Worm (Caenorhabditis elegans): Measurements from ENCODE around the gene W08F4.12.
"Not testable (repeated sequence)": the region's sequence is repeated elsewhere in the genome, so short reads cannot be mapped to it uniquely, and the experiment has no call there.

Gene W08F4.12

ce11 chrII:584321-584848 is at the start of gene W08F4.12, which contains the start of gene W08F4.13:
W08F4.12 (minus strand) TSS chrII:584421.
W08F4.13 (plus strand) TSS chrII:584798.
- no peak for TF ChIP-seq him-1 (tag; optimal IDR thresholded peaks at IDR 0.05)
- TF ChIP-seq W03F9.2 (tag; optimal IDR thresholded peaks at IDR 0.05) = no peak
- TF ChIP-seq dao-5 (tag; optimal IDR thresholded peaks at IDR 0.05) = no peak

ce11 chrII:633984-634383 is 49.8 kb upstream of the W08F4.12 start, which contains the start of gene T04B8.1:
T04B8.1 (plus strand) TSS chrII:634284.
- TF ChIP-seq dao-5 (tag; optimal IDR thresholded peaks at IDR 0.05) (no peak), W03F9.2 (tag; optimal IDR thresholded peaks at IDR 0.05) (no peak), him-1 (tag; optimal IDR thresholded peaks at IDR 0.05) (no peak)

- TF ChIP-seq dao-5 (tag; optimal IDR thresholded peaks at IDR 0.05) = no peak
- TF ChIP-seq W03F9.2 (tag; optimal IDR thresholded peaks at IDR 0.05) = no peak
Measured at ce11 chrII:627913-628312, 43.7 kb upstream of the W08F4.12 start.

- TF ChIP-seq him-1 (tag; optimal IDR thresholded peaks at IDR 0.05) = no peak
- no peak for TF ChIP-seq dao-5 (tag; optimal IDR thresholded peaks at IDR 0.05)
- no peak for TF ChIP-seq W03F9.2 (tag; optimal IDR thresholded peaks at IDR 0.05)
Measured at ce11 chrII:627205-627604, 43.0 kb upstream of the W08F4.12 start, which contains the start of gene arrd-1. arrd-1 (plus strand) TSS chrII:627505.

ce11 chrII:625926-626325 is 41.7 kb upstream of the W08F4.12 start:
- no peak for TF ChIP-seq dao-5 (tag; optimal IDR thresholded peaks at IDR 0.05)
- no peak for TF ChIP-seq him-1 (tag; optimal IDR thresholded peaks at IDR 0.05)
- no peak for TF ChIP-seq W03F9.2 (tag; optimal IDR thresholded peaks at IDR 0.05)

- TF ChIP-seq him-1 (tag; optimal IDR thresholded peaks at IDR 0.05) = no peak
- TF ChIP-seq dao-5 (tag; optimal IDR thresholded peaks at IDR 0.05) = no peak
- no peak for TF ChIP-seq W03F9.2 (tag; optimal IDR thresholded peaks at IDR 0.05)
Measured at ce11 chrII:624443-624842, 40.2 kb upstream of the W08F4.12 start, which contains the start of gene T04B8.5. T04B8.5 (minus strand) TSS chrII:624543.

- no peak for TF ChIP-seq dao-5 (tag; optimal IDR thresholded peaks at IDR 0.05)
- TF ChIP-seq him-1 (tag; optimal IDR thresholded peaks at IDR 0.05) = no peak
- TF ChIP-seq W03F9.2 (tag; optimal IDR thresholded peaks at IDR 0.05) = no peak
Measured at ce11 chrII:622478-622877, 38.3 kb upstream of the W08F4.12 start.

- TF ChIP-seq W03F9.2 (tag; optimal IDR thresholded peaks at IDR 0.05) (no peak), dao-5 (tag; optimal IDR thresholded peaks at IDR 0.05) (no peak), him-1 (tag; optimal IDR thresholded peaks at IDR 0.05) (no peak)
Measured at ce11 chrII:621141-621540, 36.9 kb upstream of the W08F4.12 start.

ce11 chrII:614701-615100 is 30.5 kb upstream of the W08F4.12 start:
- no peak for TF ChIP-seq W03F9.2 (tag; optimal IDR thresholded peaks at IDR 0.05)
- no peak for TF ChIP-seq dao-5 (tag; optimal IDR thresholded peaks at IDR 0.05)
- TF ChIP-seq him-1 (tag; optimal IDR thresholded peaks at IDR 0.05) = no peak

ce11 chrII:612361-612760 is 28.1 kb upstream of the W08F4.12 start, which contains the start of gene clec-118:
clec-118 (minus strand) TSS chrII:612461.
- not testable (repeated sequence) for TF ChIP-seq dao-5, him-1, W03F9.2 (tag; optimal IDR thresholded peaks at IDR 0.05)

- TF ChIP-seq W03F9.2 (tag; optimal IDR thresholded peaks at IDR 0.05) (no peak), him-1 (tag; optimal IDR thresholded peaks at IDR 0.05) (no peak)
Measured at ce11 chrII:608757-609156, 24.5 kb upstream of the W08F4.12 start, which contains the start of gene W04H10.1. W04H10.1 (plus strand) TSS chrII:609057.

ce11 chrII:608341-608740 is 24.1 kb upstream of the W08F4.12 start, which contains the start of gene W04H10.6:
W04H10.6 (minus strand) TSS chrII:608441.
- no peak for TF ChIP-seq him-1 (tag; optimal IDR thresholded peaks at IDR 0.05)
- no peak for TF ChIP-seq W03F9.2 (tag; optimal IDR thresholded peaks at IDR 0.05)
- no peak for TF ChIP-seq dao-5 (tag; optimal IDR thresholded peaks at IDR 0.05)

- TF ChIP-seq W03F9.2 (tag; optimal IDR thresholded peaks at IDR 0.05) (no peak), dao-5 (tag; optimal IDR thresholded peaks at IDR 0.05) (no peak), him-1 (tag; optimal IDR thresholded peaks at IDR 0.05) (no peak)
Measured at ce11 chrII:606033-606432, 21.8 kb upstream of the W08F4.12 start, which contains the start of gene W04H10.5. W04H10.5 (plus strand) TSS chrII:606333.

- TF ChIP-seq him-1 (tag; optimal IDR thresholded peaks at IDR 0.05) = no peak
- no peak for TF ChIP-seq dao-5 (tag; optimal IDR thresholded peaks at IDR 0.05)
- no peak for TF ChIP-seq W03F9.2 (tag; optimal IDR thresholded peaks at IDR 0.05)
Measured at ce11 chrII:605267-605666, 21.0 kb upstream of the W08F4.12 start, which contains the start of gene W04H10.2. W04H10.2 (plus strand) TSS chrII:605567.

ce11 chrII:602969-603368 is 18.7 kb upstream of the W08F4.12 start:
- TF ChIP-seq him-1 (tag; optimal IDR thresholded peaks at IDR 0.05) = no peak
- TF ChIP-seq W03F9.2 (tag; optimal IDR thresholded peaks at IDR 0.05) = no peak
- no peak for TF ChIP-seq dao-5 (tag; optimal IDR thresholded peaks at IDR 0.05)
